Worm (Caenorhabditis elegans) whole organism, mixed stage, embryonic: ENCODE data around the gene suex-1.

Experiments used
- ceh-83 ChIP-seq: fragments of 200-800 bp; sonication (Bioruptor generic); optimal IDR thresholded peaks from 2 replicates; lab custom pipeline; 2018; ENCODE audit warnings: mild to moderate bottlenecking, missing genetic modification characterization, missing compliant biosample characterization
- cnd-1 ChIP-seq: fragments of 200-800 bp; sonication (Bioruptor generic); optimal IDR thresholded peaks from 2 replicates; lab custom pipeline; 2018; ENCODE audit warnings: mild to moderate bottlenecking, missing genetic modification characterization, missing compliant biosample characterization
- hlh-1 ChIP-seq: fragments of 150-350 bp; optimal IDR thresholded peaks from 2 replicates; lab custom pipeline; 2014; ENCODE audit warnings: missing biosample characterization, missing genetic modification reagents, missing genetic modification characterization
- mab-5 ChIP-seq: fragments of 150-350 bp; optimal IDR thresholded peaks from 2 replicates; lab custom pipeline; 2014; ENCODE audit warnings: missing biosample characterization, missing genetic modification characterization
- nhr-28 ChIP-seq: fragments of 150-350 bp; optimal IDR thresholded peaks from 2 replicates; lab custom pipeline; 2014; ENCODE audit warnings: missing biosample characterization, missing genetic modification characterization
- snpc-4 ChIP-seq: fragments of 150-350 bp; optimal IDR thresholded peaks from 2 replicates; lab custom pipeline; 2014; ENCODE audit warnings: missing biosample characterization, missing genetic modification characterization
- unc-62 ChIP-seq: fragments of 150-350 bp; optimal IDR thresholded peaks from 2 replicates; lab custom pipeline; 2014; ENCODE audit warnings: missing biosample characterization, missing genetic modification reagents, missing genetic modification characterization
- ztf-11 ChIP-seq: fragments of 150-350 bp; optimal IDR thresholded peaks from 2 replicates; lab custom pipeline; 2014; ENCODE audit warnings: missing biosample characterization, missing genetic modification characterization

- TF ChIP-seq ceh-83 (GFP tag; lab: Kevin White, UChicago) (no peak), ztf-11 (tag; lab: Kevin White, UChicago) (no peak), hlh-1 (tag; lab: Kevin White, UChicago) (no peak), mab-5 (tag; lab: Kevin White, UChicago) (no peak), snpc-4 (tag; lab: Kevin White, UChicago) (no peak), cnd-1 (no peak), nhr-28 (tag; lab: Kevin White, UChicago) (no peak), unc-62 (no peak)
Observed at ce11 chrII:5531855-5532328, 33.8 kb upstream of the suex-1 start, which contains the start of gene C17C3.9.
